Fruit fly (Drosophila melanogaster) whole organism, pupa: ENCODE measurements around the gene kel.

Experiments
- CG4496 ChIP-seq: fragments of 200-800 bp; sonication (Bioruptor generic); IDR thresholded peaks from 3 replicates; pipeline ENCODE4 v1.3.6; 2022; ENCODE audit warnings: missing biosample characterization, missing genetic modification characterization
- CG8159 ChIP-seq: fragments of 200-800 bp; sonication (Bioruptor generic); optimal IDR thresholded peaks from 3 replicates; lab custom pipeline; 2018; ENCODE audit warnings: missing biosample characterization, mild to moderate bottlenecking, missing genetic modification characterization, moderate library complexity
- CG8301 ChIP-seq: fragments of 200-800 bp; sonication (Bioruptor generic); optimal IDR thresholded peaks from 2 replicates; lab custom pipeline; 2018; ENCODE audit warnings: missing biosample characterization, mild to moderate bottlenecking, missing genetic modification characterization
- CG9948 ChIP-seq: fragments of 200-800 bp; sonication (Bioruptor generic); optimal IDR thresholded peaks from 2 replicates; lab custom pipeline; 2018; ENCODE audit warnings: missing biosample characterization, mild to moderate bottlenecking, missing genetic modification characterization, moderate library complexity
- D1 ChIP-seq: fragments of 200-800 bp; sonication (Bioruptor generic); optimal IDR thresholded peaks from 2 replicates; lab custom pipeline; 2018; ENCODE audit warnings: missing biosample characterization, mild to moderate bottlenecking, missing genetic modification characterization, moderate library complexity
- Ets98B ChIP-seq: fragments of 200-800 bp; sonication (Bioruptor generic); IDR thresholded peaks from 2 replicates; pipeline ENCODE4 v1.3.6; 2022; ENCODE audit warnings: missing biosample characterization, missing genetic modification characterization
- Snoo ChIP-seq: fragments of 200-800 bp; sonication (Bioruptor generic); optimal IDR thresholded peaks from 3 replicates; lab custom pipeline; 2017; ENCODE audit warnings: missing biosample characterization, mild to moderate bottlenecking, missing genetic modification characterization, inconsistent platforms
- gl ChIP-seq: fragments of 200-800 bp; sonication (Bioruptor generic); optimal IDR thresholded peaks from 2 replicates; lab custom pipeline; 2018; ENCODE audit warnings: missing biosample characterization, mild to moderate bottlenecking, missing genetic modification characterization

- no peak for TF ChIP-seq D1
- TF ChIP-seq CG9948 (tag; lab: Kevin White, UChicago), result no peak
- TF ChIP-seq Snoo (tag; lab: Kevin White, UChicago), result no peak
- TF ChIP-seq Ets98B (GFP tag; lab: Robert Waterston, UW), result no peak
- TF ChIP-seq CG8301 (tag; lab: Kevin White, UChicago), result no peak
- no peak for TF ChIP-seq gl (tag; lab: Kevin White, UChicago)
- TF ChIP-seq CG4496 (GFP tag; lab: Robert Waterston, UW), result no peak
- TF ChIP-seq CG8159, result no peak
Measured at dm6 chr2L:18151826-18152138, 13.9 kb upstream of the kel start.
